Fruit fly (Drosophila melanogaster) S2 (cell line): ENCODE data around the gene CG43052.

Experiments
- CG8478 ChIP-seq: fragments of >200 bp; optimal IDR thresholded peaks from 2 replicates; lab custom pipeline; 2018
- CTCF ChIP-seq, 2 experiments: fragments of >200 bp; optimal IDR thresholded peaks; 2 replicates each; lab custom pipeline; 2018

DNA sequence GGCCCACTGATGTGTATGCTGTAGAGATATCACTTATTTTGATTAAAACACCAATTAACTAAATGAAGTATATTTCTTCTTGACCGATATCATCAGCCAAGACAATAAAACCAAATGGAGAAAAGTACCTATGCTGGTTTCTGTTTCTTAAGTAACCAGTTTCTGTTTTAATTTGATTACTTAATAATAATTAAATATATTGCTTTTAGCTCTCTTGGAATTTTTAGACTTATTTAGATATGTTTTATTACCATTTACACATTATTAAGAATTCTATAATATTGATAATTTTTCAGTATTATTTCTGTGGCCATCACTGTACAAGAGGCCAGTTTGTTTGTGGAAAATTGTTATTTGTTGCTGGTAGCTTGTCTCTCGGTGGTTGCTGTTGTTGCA is 15.4 kb downstream of the CG43052 start:
- TF ChIP-seq CG8478 (lab: Kevin White, UChicago) (no peak), CTCF (optimal IDR thresholded peaks at IDR 0.05; lab: Kevin White, UChicago) (no peak)
